Worm (Caenorhabditis elegans) whole organism, mixed stage, embryonic: Measurements from ENCODE around the gene spsb-2.

Experiments
- M03D4.4 ChIP-seq: sonication (generic microtip); optimal IDR thresholded peaks from 2 replicates; lab custom pipeline; 2017; ENCODE audit warnings: mild to moderate bottlenecking, missing genetic modification characterization, missing compliant biosample characterization
- bed-3 ChIP-seq: fragments of 200-800 bp; sonication (Bioruptor generic); optimal IDR thresholded peaks from 3 replicates; lab custom pipeline; 2018; ENCODE audit warnings: mild to moderate bottlenecking, missing genetic modification characterization, moderate library complexity, missing compliant biosample characterization
- blmp-1 ChIP-seq: fragments of 150-350 bp; optimal IDR thresholded peaks from 2 replicates; lab custom pipeline; 2014; ENCODE audit warnings: missing biosample characterization, missing genetic modification characterization
- ceh-43 ChIP-seq: fragments of 200-800 bp; sonication (Bioruptor generic); optimal IDR thresholded peaks from 2 replicates; lab custom pipeline; 2018; ENCODE audit warnings: mild to moderate bottlenecking, missing genetic modification characterization, moderate library complexity, missing compliant biosample characterization
- ceh-83 ChIP-seq: fragments of 200-800 bp; sonication (Bioruptor generic); optimal IDR thresholded peaks from 2 replicates; lab custom pipeline; 2018; ENCODE audit warnings: mild to moderate bottlenecking, missing genetic modification characterization, missing compliant biosample characterization
- ces-1 ChIP-seq: fragments of 150-350 bp; optimal IDR thresholded peaks from 2 replicates; lab custom pipeline; 2014; ENCODE audit warnings: missing biosample characterization, missing genetic modification reagents, missing genetic modification characterization
- cnd-1 ChIP-seq: fragments of 200-800 bp; sonication (Bioruptor generic); optimal IDR thresholded peaks from 2 replicates; lab custom pipeline; 2018; ENCODE audit warnings: mild to moderate bottlenecking, missing genetic modification characterization, missing compliant biosample characterization
- drap-1 ChIP-seq: fragments of 200-800 bp; sonication (Bioruptor generic); optimal IDR thresholded peaks from 3 replicates; lab custom pipeline; 2018; ENCODE audit warnings: mild to moderate bottlenecking, missing genetic modification characterization, missing compliant biosample characterization
- elt-1 ChIP-seq: sonication (generic microtip); optimal IDR thresholded peaks from 2 replicates; lab custom pipeline; 2017; ENCODE audit warnings: missing genetic modification characterization, mild to moderate bottlenecking, missing compliant biosample characterization, antibody characterized with exemption, moderate library complexity, borderline replicate concordance; ENCODE audit not compliant: insufficient read depth
- flh-1 ChIP-seq: fragments of 200-800 bp; sonication (Bioruptor generic); optimal IDR thresholded peaks from 2 replicates; lab custom pipeline; 2018; ENCODE audit warnings: mild to moderate bottlenecking, missing genetic modification characterization, moderate library complexity, missing compliant biosample characterization
- ham-2 ChIP-seq: fragments of 200-800 bp; sonication (Bioruptor generic); optimal IDR thresholded peaks from 2 replicates; lab custom pipeline; 2018; ENCODE audit warnings: mild to moderate bottlenecking, missing genetic modification characterization, missing compliant biosample characterization
- hlh-1 ChIP-seq: fragments of 150-350 bp; optimal IDR thresholded peaks from 2 replicates; lab custom pipeline; 2014; ENCODE audit warnings: missing biosample characterization, missing genetic modification reagents, missing genetic modification characterization
- lin-13 ChIP-seq: fragments of 150-350 bp; optimal IDR thresholded peaks from 2 replicates; lab custom pipeline; 2014; ENCODE audit warnings: missing biosample characterization, missing genetic modification characterization
- lin-32 ChIP-seq: fragments of 200-800 bp; sonication (Bioruptor generic); optimal IDR thresholded peaks from 2 replicates; lab custom pipeline; 2018; ENCODE audit warnings: mild to moderate bottlenecking, missing genetic modification characterization, missing compliant biosample characterization
- lsy-2 ChIP-seq: fragments of 150-350 bp; optimal IDR thresholded peaks from 2 replicates; lab custom pipeline; 2014; ENCODE audit warnings: missing biosample characterization, missing genetic modification characterization
- mep-1 ChIP-seq: fragments of 150-350 bp; optimal IDR thresholded peaks from 2 replicates; lab custom pipeline; 2017; ENCODE audit warnings: missing biosample characterization, missing genetic modification reagents, missing genetic modification characterization, inconsistent platforms
- mls-2 ChIP-seq: sonication (generic microtip); optimal IDR thresholded peaks from 2 replicates; lab custom pipeline; 2016; ENCODE audit warnings: mild to moderate bottlenecking, missing genetic modification characterization, moderate library complexity, missing compliant biosample characterization
- nhr-12 ChIP-seq: fragments of 150-350 bp; optimal IDR thresholded peaks from 2 replicates; lab custom pipeline; 2014; ENCODE audit warnings: missing biosample characterization, missing genetic modification characterization
- nhr-2 ChIP-seq: fragments of 150-350 bp; optimal IDR thresholded peaks from 2 replicates; lab custom pipeline; 2014; ENCODE audit warnings: missing biosample characterization, missing genetic modification characterization
- nhr-237 ChIP-seq: fragments of 150-350 bp; optimal IDR thresholded peaks from 2 replicates; lab custom pipeline; 2014; ENCODE audit warnings: missing biosample characterization, missing genetic modification characterization
- nhr-28 ChIP-seq: fragments of 150-350 bp; optimal IDR thresholded peaks from 2 replicates; lab custom pipeline; 2014; ENCODE audit warnings: missing biosample characterization, missing genetic modification characterization
- nhr-76 ChIP-seq: sonication (generic microtip); optimal IDR thresholded peaks from 2 replicates; lab custom pipeline; 2017; ENCODE audit warnings: missing biosample characterization, missing genetic modification characterization
- pha-4 ChIP-seq: fragments of 150-350 bp; optimal IDR thresholded peaks from 2 replicates; lab custom pipeline; 2018; ENCODE audit warnings: missing biosample characterization, missing genetic modification reagents, missing genetic modification characterization
- sem-2 ChIP-seq: fragments of 200-800 bp; sonication (Bioruptor generic); optimal IDR thresholded peaks from 2 replicates; lab custom pipeline; 2018; ENCODE audit warnings: mild to moderate bottlenecking, missing genetic modification characterization, missing compliant biosample characterization
- snpc-4 ChIP-seq: fragments of 150-350 bp; optimal IDR thresholded peaks from 2 replicates; lab custom pipeline; 2014; ENCODE audit warnings: missing biosample characterization, missing genetic modification characterization
- sptf-1 ChIP-seq: sonication (generic microtip); optimal IDR thresholded peaks from 2 replicates; lab custom pipeline; 2017; ENCODE audit warnings: mild to moderate bottlenecking, missing genetic modification characterization, moderate library complexity, missing compliant biosample characterization
- tbx-8 ChIP-seq: fragments of 200-800 bp; sonication (Bioruptor generic); optimal IDR thresholded peaks from 2 replicates; lab custom pipeline; 2018; ENCODE audit warnings: mild to moderate bottlenecking, missing genetic modification characterization, moderate library complexity, missing compliant biosample characterization
- unc-120 ChIP-seq: sonication (generic microtip); optimal IDR thresholded peaks from 2 replicates; lab custom pipeline; 2017; ENCODE audit warnings: missing genetic modification characterization, missing compliant biosample characterization; ENCODE audit not compliant: poor library complexity, severe bottlenecking
- unc-39 ChIP-seq: fragments of 150-350 bp; optimal IDR thresholded peaks from 2 replicates; lab custom pipeline; 2014; ENCODE audit warnings: missing biosample characterization, missing genetic modification characterization
- unc-62 ChIP-seq: fragments of 150-350 bp; optimal IDR thresholded peaks from 2 replicates; lab custom pipeline; 2014; ENCODE audit warnings: missing biosample characterization, missing genetic modification reagents, missing genetic modification characterization
- zip-8 ChIP-seq: fragments of 150-350 bp; optimal IDR thresholded peaks from 2 replicates; lab custom pipeline; 2014; ENCODE audit warnings: missing biosample characterization, missing genetic modification characterization

Gene spsb-2

DNA sequence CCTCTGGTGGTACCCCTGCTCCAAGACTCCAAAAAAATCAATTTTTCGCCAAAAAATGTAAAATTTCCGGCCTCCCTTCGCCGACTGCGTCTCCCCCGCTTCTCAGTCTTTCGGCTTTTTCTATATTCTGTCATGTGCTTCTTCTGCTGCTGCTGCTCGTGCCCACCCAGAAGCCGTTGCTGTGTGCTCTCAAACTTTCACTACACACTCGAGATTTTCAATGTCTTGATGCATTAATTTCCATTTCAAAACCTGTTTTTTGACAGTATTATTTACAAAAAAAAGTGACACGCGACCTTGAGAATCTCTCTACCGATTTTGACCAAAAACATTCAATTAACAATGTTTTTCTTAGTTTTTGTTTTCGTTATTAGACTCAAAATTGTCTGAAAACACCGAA, 20.8 kb upstream of the spsb-2 start:
- TF ChIP-seq lsy-2 (no peak), nhr-76 (no peak), ceh-83 (GFP tag; lab: Kevin White, UChicago) (no peak), nhr-2 (tag; lab: Kevin White, UChicago) (no peak), unc-62 (no peak), bed-3 (GFP tag; lab: Kevin White, UChicago) (no peak), drap-1 (no peak), ces-1 (GFP tag; lab: Kevin White, UChicago) (no peak), zip-8 (tag; lab: Kevin White, UChicago) (no peak), M03D4.4 (tag; lab: Kevin White, UChicago) (no peak), pha-4 (tag; lab: Kevin White, UChicago) (no peak), cnd-1 (tag; lab: Kevin White, UChicago) (no peak), ceh-43 (no peak)
- TF ChIP-seq, all 35 proteins: peak for 0

DNA sequence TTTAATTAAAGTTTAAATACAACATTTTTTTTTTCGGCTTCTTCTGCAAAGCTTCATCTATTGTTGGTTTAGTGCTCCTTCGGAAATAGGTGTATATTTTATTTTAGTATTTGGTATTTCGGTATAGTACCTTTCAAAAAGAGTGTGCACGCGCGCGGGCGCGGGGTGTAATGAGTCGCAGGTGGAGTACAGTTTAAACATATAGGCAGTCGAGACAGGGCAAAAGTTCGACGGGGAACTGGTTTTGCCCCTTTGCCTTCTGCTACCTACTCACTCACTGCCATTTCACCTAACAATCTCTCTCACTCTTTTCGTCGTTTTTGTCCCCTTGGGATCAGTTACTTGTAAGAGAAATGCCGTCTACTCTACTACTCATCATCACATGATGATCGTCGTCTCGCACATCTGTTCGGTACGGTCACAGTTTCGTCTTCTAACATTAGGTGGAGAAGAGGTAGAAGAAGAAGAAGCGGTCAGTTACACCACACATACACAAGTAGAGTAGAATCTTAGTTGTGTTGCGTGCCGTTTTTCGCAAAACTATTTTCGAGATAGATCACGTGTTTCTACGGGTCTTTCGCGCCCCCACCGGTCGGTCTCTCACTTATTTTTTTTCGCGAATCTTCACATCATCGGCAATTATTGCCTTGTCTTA, 17.8 kb upstream of the spsb-2 start:
- TF ChIP-seq cnd-1 (tag; lab: Kevin White, UChicago) (no peak), lin-32 (GFP tag; lab: Kevin White, UChicago) (no peak), ces-1 (GFP tag; lab: Kevin White, UChicago) (no peak), mep-1 (tag; lab: Kevin White, UChicago) (no peak), blmp-1 (no peak), pha-4 (tag; lab: Kevin White, UChicago) (no peak)
- TF ChIP-seq, all 35 proteins: peak for 0

- no peak for TF ChIP-seq lsy-2
- no peak for TF ChIP-seq unc-120 (tag; lab: Kevin White, UChicago)
- no peak for TF ChIP-seq flh-1 (GFP tag; lab: Kevin White, UChicago)
- TF ChIP-seq ces-1 (GFP tag; lab: Kevin White, UChicago): no peak
- TF ChIP-seq nhr-2 (tag; lab: Kevin White, UChicago): no peak
- TF ChIP-seq elt-1 (tag; lab: Kevin White, UChicago): peak; percentile 97
- TF ChIP-seq cnd-1 (tag; lab: Kevin White, UChicago): no peak
- TF ChIP-seq, all 35 proteins: peak for 1
Observed at ce11 chrII:15213732-15214131, 16.4 kb upstream of the spsb-2 start.

DNA sequence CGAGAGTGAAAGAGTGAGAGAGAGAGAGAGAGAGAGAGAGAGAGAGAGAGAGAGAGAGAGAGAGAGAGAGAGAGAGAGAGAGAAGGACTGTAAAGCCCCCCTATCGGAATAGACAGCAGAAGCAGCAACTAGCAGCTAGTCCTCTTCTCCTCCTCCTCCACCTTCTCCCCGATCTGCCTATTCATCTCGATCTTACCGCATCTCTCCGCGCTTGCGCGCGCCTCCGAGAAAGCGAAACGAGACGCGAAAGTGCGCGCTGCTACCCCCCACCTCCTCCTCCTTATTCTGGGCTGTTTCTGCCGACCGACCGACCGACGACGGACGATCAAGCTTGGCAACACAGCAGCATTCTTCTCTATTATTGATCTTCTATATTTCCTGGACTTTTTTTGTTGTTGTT, 12.2 kb upstream of the spsb-2 start:
- TF ChIP-seq sptf-1 (tag; lab: Kevin White, UChicago) (peak; percentile 74), nhr-76 (no peak), nhr-28 (tag; lab: Kevin White, UChicago) (no peak), ham-2 (GFP tag; lab: Kevin White, UChicago) (peak; percentile 98), mls-2 (tag; lab: Kevin White, UChicago) (peak; percentile 34), hlh-1 (tag; lab: Kevin White, UChicago) (no peak), lin-32 (GFP tag; lab: Kevin White, UChicago) (peak; percentile 23), elt-1 (tag; lab: Kevin White, UChicago) (peak; percentile 66), sem-2 (GFP tag; lab: Kevin White, UChicago) (peak; percentile 33), blmp-1 (peak; percentile 95), bed-3 (GFP tag; lab: Kevin White, UChicago) (peak; percentile 24), M03D4.4 (tag; lab: Kevin White, UChicago) (peak; percentile 39)
- TF ChIP-seq, all 35 proteins: peak for 9

DNA sequence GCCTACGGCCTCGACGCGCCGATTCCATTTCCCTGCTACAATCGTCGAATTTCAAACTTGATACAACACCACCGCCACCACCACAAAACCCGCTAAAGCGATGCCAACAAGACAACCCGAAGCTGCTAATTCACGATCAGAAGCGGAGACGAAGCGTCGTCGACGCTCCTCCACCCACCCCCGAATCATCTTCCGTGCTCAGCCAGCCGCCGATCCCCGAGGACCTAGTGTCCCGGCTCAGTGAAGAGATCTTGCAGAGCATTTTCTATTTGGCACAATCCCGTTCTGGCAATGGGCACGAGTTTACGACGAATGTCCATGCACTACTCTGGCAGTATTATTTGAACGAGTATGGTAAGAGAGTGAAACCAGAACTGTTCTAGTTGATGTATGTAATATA, 11.5 kb upstream of the spsb-2 start:
- TF ChIP-seq nhr-237 (tag; lab: Kevin White, UChicago) (no peak), sem-2 (GFP tag; lab: Kevin White, UChicago) (no peak), ces-1 (GFP tag; lab: Kevin White, UChicago) (no peak), unc-62 (no peak), mep-1 (tag; lab: Kevin White, UChicago) (no peak), unc-39 (tag; lab: Kevin White, UChicago) (no peak), nhr-28 (tag; lab: Kevin White, UChicago) (no peak), snpc-4 (tag; lab: Kevin White, UChicago) (no peak), sptf-1 (tag; lab: Kevin White, UChicago) (no peak), mls-2 (tag; lab: Kevin White, UChicago) (no peak), hlh-1 (tag; lab: Kevin White, UChicago) (no peak), tbx-8 (GFP tag; lab: Kevin White, UChicago) (no peak), nhr-12 (tag; lab: Kevin White, UChicago) (no peak), unc-120 (tag; lab: Kevin White, UChicago) (no peak), M03D4.4 (tag; lab: Kevin White, UChicago) (no peak), nhr-2 (tag; lab: Kevin White, UChicago) (no peak), flh-1 (GFP tag; lab: Kevin White, UChicago) (no peak), nhr-76 (no peak), lin-13 (tag; lab: Kevin White, UChicago) (no peak)
